Fruit fly (Drosophila melanogaster) whole organism, larva: ENCODE measurements around the gene RecQ5.

ENCODE experiments used
- noc ChIP-seq: fragments of 200-800 bp; sonication (Bioruptor generic); optimal IDR thresholded peaks from 3 replicates; lab custom pipeline; 2019; ENCODE audit warnings: missing biosample characterization, mild to moderate bottlenecking, missing genetic modification characterization, moderate library complexity

The RecQ5 gene

DNA sequence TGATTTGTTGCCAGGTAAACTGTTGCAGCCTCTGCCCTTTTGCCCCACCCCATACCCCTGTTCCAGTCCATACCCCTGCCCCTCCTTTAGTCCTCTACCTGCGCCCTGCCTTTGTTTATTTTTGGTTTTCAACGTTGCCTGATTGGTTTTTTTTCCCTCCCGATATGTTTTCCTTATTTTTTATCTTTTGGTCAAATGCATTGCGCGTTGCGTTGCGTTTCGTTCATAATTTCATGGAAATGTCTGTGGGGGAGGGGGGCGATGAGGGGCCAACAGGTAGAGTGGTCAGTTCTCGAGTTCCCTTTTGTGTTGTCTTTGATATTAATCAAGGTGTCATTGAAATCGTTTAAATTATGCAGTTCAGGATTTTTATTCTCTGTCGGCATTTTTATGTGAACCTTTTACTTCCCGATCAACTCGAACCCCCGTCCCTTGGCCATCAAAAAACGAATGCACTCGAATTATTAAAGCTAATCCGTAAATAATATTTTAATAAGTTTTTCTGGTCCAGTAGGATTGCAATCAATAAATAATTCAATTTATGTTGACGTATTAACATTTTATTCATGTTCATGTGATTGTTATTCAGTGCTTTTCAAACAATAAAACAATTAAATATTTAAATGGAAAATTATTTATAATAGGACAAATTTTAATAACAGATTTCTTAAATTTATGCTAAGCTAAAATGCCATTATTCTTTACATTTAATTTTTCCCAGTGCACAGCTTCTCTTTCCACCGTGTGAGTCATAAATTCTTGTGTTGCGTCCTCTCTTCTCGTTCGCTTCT is 3.1 kb upstream of the RecQ5 start:
- TF ChIP-seq noc (tag; lab: Kevin White, UChicago) = no peak

DNA sequence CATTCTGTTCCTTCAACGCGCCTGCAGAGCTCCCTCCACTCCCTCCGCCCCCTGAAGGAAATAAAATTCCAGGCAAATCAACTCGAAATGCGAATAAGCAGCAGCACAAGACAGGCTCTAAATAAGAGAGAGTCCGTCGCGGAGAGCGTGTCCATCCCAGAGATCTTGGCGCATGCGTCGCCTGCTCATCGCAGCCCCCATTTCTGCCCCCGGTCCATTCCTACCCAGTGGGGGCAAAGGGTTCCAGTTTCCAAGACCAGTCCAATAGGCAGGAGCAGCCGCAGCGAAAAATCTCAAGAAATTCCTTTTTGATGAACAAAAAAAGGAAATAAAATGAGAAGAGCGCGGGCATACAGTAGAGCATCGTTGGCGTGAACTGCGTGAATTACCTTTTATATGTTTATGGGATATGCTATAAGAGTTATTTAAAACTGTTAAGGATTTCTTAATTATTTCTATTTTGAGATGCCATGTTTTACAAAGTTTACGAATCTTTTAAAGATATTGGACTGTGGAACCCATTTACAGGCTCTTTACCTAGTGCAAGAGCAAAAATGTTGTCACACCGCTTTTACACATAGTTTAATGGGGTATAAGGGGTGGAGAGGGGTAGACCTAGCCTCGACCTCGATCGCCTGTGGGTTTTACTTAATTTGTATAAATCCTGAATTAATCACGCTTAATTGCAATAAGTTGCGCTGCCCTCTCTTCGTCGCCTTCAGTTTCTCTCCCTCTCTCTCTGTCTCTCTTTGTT is 2.3 kb upstream of the RecQ5 start:
- no peak for TF ChIP-seq noc (tag; lab: Kevin White, UChicago)

DNA sequence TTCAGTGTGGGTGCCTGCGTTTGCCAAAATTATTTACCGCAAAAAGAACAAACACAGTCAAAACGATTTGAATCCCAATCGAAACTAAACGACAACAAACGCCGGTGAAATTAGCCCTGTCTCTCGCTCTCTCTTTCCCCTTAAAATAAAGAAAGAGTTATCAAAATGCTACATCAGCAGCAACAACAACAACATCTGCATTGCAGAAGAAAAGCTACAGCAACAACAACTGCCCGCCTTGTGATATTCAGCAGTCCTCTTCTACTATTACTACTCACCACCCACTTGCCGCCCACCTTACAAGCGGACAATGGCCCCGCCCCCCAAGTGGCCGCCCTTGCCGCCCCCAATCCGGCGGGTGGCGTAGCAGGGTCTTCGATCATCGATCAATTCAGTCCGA is 1.0 kb upstream of the RecQ5 start:
- TF ChIP-seq noc (tag; lab: Kevin White, UChicago) = no peak

DNA sequence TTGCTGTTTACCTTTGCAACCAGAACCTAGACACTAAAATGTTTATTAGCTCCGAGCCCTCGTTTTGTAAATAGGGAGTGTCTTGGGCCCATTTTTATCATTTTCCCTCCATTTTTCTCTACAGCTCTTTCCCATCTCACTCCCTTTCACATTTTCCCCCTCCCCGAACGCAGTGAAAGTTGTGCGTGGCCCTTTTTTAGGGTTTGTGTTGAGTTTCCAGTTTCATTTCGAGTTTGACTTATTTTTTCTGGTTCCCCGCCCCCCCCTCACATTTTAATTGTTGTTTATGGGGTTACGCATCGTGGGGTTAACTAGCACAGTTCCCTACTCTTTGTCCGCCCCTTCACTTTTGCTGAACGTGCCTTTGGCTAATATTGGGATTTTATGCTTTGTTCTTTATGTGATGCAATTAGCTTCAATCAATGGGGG is 6.3 kb downstream of the RecQ5 start:
- no peak for TF ChIP-seq noc (tag; lab: Kevin White, UChicago)

DNA sequence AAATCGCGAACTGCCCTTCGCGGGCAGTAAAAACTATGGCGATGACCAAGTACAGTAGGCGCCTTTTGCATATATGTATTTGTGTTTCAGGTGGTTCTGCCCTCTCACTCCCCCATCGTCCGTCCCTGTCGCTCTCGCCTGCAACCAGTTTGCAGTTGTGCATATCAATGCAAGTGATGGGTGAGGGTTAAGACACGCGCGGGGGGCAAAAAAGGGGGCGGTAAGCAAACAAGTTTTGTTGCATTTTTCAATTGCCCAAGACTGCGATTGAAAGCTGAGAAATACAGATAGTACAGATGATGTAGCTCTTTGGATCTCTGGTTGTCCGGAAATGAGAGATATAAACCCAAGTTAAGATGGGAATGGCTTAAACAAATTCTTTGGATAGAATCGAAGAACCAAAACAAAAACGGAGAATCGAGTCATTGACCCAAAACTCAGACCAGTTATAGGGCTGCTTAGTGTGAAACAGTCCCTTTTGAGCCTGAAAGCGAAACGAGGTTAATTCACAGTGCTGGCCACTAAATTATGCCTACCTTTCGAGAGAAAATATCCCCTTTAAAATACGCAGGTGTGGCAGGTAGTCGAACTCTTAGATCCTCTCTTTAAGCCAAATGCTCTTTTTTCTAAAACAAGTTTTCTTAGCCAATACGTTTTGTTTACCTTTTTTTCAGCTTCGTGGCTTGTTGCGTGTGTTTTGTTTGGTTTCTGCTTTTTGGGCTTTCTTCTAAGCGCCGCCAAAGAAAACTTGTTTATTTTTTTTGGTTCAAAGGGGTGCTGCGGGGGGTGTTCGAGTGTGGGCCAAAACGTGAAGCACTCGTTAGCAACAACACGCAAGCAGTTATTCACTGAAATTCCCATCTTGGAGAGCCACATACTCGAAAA is 7.2 kb downstream of the RecQ5 start:
- no peak for TF ChIP-seq noc (tag; lab: Kevin White, UChicago)

DNA sequence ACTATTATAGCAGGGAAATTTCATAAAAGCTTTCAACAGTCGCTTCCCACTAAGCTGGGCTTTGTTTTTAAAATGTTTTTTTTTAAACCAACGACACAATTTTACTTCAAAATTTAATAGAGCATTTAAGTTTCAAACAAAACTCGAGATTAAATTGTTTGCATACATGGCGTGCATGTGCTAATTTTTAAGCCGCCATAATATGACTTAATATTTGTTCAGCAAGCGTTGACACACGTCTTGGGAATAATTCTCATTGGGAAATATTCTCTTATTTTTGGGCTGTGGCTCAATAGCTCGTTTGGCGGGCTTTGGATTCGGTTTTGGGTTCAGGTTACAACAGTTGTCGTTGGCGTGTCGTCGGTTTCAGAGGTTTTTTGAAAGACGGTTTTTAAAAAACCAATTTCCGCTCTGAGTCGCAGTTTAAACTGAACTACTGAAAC is 9.4 kb downstream of the RecQ5 start, which contains the start of gene CG9628:
CG9628 (plus strand) TSS at position 340 of the 443 bp plus-strand sequence.
- TF ChIP-seq noc (tag; lab: Kevin White, UChicago) = no peak

DNA sequence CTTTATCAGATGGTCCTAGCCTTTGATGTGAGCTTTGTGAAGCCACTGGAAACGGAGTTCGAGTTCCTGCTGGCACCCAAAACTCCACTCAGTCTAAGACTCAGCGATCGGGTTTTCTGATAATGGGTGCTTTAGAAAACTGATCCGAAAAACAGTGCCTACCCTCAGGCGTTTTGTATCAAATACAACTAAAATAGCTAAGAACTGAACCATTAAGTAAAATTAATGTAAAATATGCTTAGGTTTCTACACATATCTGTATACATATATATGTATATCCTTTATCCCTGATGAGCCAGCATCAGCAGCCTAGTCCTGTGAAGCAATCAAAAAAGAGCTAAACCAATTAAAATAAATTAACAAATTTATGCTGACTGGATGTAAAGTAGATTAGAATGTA is 10.4 kb downstream of the RecQ5 start:
- TF ChIP-seq noc (tag; lab: Kevin White, UChicago) = no peak

DNA sequence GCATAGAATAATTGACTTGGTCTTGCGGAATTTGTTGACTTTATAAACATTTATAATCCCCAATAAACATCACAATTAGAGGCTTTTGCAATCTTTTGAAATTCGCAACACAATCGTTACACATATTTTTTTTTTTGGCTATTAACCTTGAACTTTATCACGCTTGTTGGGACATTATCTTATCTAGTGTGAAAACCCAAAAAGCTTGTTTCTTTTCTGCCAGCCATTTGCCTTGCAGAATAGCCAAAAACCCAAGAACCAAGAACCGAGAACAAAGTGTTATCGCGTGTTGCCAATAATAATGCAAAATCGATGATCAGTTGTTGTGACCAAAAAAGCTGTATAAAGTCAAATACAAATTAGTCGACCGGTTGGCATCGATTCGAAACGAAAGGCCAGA is 12.9 kb downstream of the RecQ5 start:
- no peak for TF ChIP-seq noc (tag; lab: Kevin White, UChicago)

DNA sequence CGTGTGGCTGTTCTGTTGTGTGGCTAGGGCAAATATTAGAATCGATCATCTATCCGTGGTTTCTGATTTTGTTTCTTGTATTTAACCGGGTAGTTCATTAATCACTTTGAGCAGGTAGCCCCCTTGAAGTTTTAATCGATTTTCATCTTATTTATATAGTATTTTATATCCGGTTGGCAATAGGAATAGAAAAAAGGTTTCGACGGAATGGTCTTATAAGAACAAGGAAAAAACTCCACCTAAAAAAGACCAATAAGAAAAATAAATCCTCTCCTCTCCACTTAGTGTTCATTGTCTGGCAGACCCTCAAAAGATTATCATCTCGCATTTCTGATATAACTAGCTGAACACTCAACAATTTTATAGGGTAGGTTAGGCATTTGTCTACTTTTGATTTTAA is 13.5 kb downstream of the RecQ5 start:
- TF ChIP-seq noc (tag; lab: Kevin White, UChicago) = no peak

DNA sequence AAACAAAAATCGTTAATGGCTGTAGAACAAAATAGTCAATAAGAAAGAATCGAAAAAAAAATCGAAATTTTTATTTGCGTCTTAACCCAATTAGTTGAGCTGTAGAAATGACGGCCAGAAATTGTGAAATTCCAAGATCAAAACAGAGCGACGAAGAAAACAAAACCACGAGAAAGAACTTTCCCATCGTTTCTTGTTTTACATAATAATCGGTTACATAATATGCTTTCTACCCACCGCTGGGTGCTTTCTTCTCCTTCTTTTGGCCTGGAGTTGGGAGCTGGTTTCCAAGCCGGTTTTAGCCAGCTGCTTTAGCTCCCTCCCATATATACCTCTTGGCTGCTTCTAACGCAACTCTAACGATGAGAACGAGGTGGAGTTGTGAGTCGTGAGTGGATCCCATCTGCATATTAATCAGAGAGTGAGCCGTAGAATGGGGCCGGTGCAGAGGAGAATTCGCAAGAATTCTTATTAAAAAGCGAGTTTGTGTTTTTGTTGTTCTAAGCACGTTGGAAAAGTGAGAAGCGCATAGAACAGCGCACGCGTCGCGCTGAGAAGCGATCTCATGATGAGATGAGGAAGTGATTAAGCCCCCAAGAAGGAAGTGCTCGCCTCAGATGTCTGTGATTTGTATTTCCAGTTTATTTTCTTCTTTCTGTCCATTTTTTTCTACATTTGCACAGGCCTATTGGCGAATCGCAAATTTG is 14.2 kb downstream of the RecQ5 start:
- no peak for TF ChIP-seq noc (tag; lab: Kevin White, UChicago)

DNA sequence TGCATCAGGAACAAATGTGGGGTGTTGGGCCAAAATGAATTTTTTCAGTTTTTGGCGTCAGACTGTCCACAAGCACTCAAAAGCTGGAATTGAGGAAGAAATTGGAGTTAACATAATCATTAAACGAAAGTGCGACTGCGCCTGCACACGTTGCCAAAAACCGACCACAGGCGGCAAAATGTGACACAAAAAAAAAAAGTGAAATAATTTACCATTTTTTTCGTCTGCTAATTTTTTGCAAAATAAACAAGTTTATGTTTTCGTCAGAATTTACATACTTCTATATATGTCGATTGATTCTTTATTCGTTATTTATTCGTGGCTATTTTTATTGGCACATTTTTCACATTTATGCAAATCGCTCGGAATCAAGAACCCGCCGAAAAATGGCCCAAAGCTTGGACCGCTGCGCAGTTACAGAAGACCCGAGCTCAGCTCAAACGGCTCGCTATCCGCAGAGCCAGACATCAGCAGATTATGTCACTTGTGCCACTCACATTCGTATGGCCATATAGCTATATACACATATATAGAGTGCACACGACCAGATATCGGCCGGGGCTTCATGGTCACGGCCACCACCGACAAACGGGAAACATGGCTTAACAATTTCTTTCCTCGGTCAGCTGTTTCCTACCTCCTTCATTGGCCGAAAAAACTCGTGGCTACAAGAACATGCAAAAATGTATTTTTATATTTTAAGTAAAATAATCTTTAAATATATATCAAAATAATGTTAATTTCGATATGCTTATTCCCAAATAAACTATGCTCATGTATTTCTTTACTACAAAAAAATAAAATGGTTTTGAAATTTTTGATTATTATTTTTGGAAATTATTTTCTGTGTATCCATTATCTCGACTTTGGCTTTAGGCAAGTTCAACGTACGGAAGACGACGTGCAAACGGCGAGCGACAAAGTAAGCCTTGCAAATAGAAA is 15.5 kb downstream of the RecQ5 start:
- TF ChIP-seq noc (tag; lab: Kevin White, UChicago) = peak; percentile 81

DNA sequence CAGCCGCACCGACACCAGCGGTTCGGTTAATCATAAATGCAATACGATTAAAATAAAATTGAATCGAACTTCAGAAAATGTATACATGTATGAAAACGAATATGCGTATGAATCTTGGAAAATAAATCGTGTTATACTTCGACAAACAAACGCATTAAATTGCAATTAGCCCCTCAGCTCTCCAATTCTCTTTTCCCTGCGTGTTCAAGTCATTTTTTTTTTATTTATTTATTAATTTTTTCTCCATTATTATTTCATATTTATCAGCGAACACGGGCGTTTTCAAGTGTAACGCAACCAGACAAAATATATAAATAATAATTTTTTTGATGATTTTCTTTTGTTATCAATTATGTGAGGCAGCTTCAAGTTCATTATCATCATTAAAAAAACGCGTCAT is 16.7 kb downstream of the RecQ5 start:
- no peak for TF ChIP-seq noc (tag; lab: Kevin White, UChicago)

DNA sequence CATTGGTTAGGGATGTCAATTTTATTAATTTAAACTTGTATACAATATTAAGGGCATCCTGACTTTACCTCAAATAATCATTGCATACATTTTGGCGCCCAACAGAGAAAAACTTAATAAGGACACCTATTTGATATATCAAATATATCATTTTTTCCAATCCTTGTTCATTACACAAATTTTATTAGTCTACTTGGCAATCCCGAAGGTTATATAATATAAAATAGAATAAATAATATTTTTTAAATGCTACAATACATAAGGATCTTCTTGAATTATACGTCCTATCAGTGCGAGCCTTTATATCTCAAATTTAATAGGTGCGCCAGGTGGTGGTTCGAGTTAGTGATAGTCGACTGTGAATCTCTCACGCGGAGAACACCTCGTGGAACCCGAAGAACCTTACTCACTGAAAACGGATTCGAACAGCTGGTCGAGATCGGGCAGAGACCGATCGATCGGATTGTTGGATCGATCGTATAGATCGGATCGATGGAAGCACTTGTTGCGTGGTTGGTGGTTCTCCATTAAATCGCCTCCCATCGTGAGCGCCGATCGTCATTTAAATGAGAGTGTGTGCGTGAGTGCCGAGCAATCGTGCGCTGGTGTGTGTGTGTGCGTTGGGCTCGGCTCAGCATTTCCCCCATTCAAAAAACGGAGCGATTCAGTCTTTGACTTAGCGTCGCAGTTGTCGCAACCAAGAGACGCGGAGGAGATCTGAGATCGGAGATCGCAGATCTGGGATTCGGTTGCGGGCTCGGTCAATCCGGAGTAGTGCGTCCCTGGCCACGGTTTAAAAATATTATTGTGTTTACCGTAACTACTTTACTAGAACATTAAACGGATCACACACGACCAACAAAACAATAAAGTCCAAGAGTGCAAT is 17.8 kb downstream of the RecQ5 start, which contains the start of gene shd:
shd (plus strand) TSS at position 667 of the 886 bp plus-strand sequence.
- TF ChIP-seq noc (tag; lab: Kevin White, UChicago) = peak; percentile 82
